Worm (Caenorhabditis elegans): Measurements from ENCODE around the gene F33D4.6.

F33D4.6 gene

ce11 chrIV:7759527-7759926 is 41.7 kb upstream of the F33D4.6 start, which contains the start of gene dsb-3:
dsb-3 (minus strand) TSS chrIV:7759627.
- TF ChIP-seq ceh-28 (tag; optimal IDR thresholded peaks at IDR 0.05): no peak
- TF ChIP-seq ceh-32 (tag; optimal IDR thresholded peaks at IDR 0.05; ENCODE audit: poor library complexity): no peak
- TF ChIP-seq tra-1 (GFP tag; IDR thresholded peaks at IDR 0.05): no peak
- no peak for TF ChIP-seq madf-5 (GFP tag; IDR thresholded peaks at IDR 0.05)
- no peak for TF ChIP-seq F44E2.7 (GFP tag; IDR thresholded peaks at IDR 0.05)
- no peak for TF ChIP-seq Y105C5A.15 (GFP tag; IDR thresholded peaks at IDR 0.05)
- no peak for TF ChIP-seq attf-4 (tag; optimal IDR thresholded peaks at IDR 0.05)
- no peak for TF ChIP-seq F10B5.3 (tag; optimal IDR thresholded peaks at IDR 0.05)
- TF ChIP-seq lin-39 (tag; optimal IDR thresholded peaks at IDR 0.05): no peak
- no peak for TF ChIP-seq mdt-29 (GFP tag; IDR thresholded peaks at IDR 0.05)
- TF ChIP-seq Y48G9A.11 (GFP tag; IDR thresholded peaks at IDR 0.05): no peak

- TF ChIP-seq ztf-7 (tag; optimal IDR thresholded peaks at IDR 0.05) (no peak), unc-130 (GFP tag; optimal IDR thresholded peaks at IDR 0.05) (no peak), nhr-28 (tag; optimal IDR thresholded peaks at IDR 0.05) (no peak), vab-7 (GFP tag; IDR thresholded peaks at IDR 0.05) (no peak), hlh-11 (tag; optimal IDR thresholded peaks at IDR 0.05) (no peak), tag-97 (GFP tag; IDR thresholded peaks at IDR 0.05) (no peak), ztf-11 (tag; optimal IDR thresholded peaks at IDR 0.05) (no peak), lim-7 (GFP tag; IDR thresholded peaks at IDR 0.05) (no peak), lin-38 (GFP tag; IDR thresholded peaks at IDR 0.05) (no peak), lsy-2 (tag; optimal IDR thresholded peaks at IDR 0.05) (no peak), zag-1 (tag; optimal IDR thresholded peaks at IDR 0.05) (no peak), nhr-25 (tag; optimal IDR thresholded peaks at IDR 0.05; ENCODE audit: borderline replicate concordance, insufficient read depth) (no peak), madf-5 (GFP tag; IDR thresholded peaks at IDR 0.05) (no peak), php-3 (GFP tag; IDR thresholded peaks at IDR 0.05) (no peak)
These were observed 39.4 kb upstream of the F33D4.6 start, which contains the start of gene C46A5.4 for ce11 chrIV:7757245-7757644. C46A5.4 (minus strand) TSS chrIV:7757345.

ce11 chrIV:7754114-7754513 is 36.3 kb upstream of the F33D4.6 start:
- peak; percentile 94 for TF ChIP-seq set-16 (GFP tag; IDR thresholded peaks at IDR 0.05)
- no peak for TF ChIP-seq fos-1 (tag; optimal IDR thresholded peaks at IDR 0.05)
- TF ChIP-seq hif-1 (tag; optimal IDR thresholded peaks at IDR 0.05): no peak
- no peak for TF ChIP-seq dpl-1 (GFP tag; optimal IDR thresholded peaks at IDR 0.05)
- 0 out of 4 replicates have a peak, but pooled peaks of 1 of the 2 experiments have one; percentile 45 for TF ChIP-seq madf-5 (GFP tag; IDR thresholded peaks at IDR 0.05)
- 0 out of 2 replicates have a peak, but pooled peaks have one; percentile 47 for TF ChIP-seq T26A8.4 (GFP tag; IDR thresholded peaks at IDR 0.05)
- TF ChIP-seq spr-3 (GFP tag; optimal IDR thresholded peaks at IDR 0.05): peak; percentile 28
- TF ChIP-seq hlh-11 (tag; optimal IDR thresholded peaks at IDR 0.05): no peak
- no peak for TF ChIP-seq tag-97 (GFP tag; IDR thresholded peaks at IDR 0.05)
- peak; percentile 21 for TF ChIP-seq aha-1 (tag)
- no peak for TF ChIP-seq unc-39 (tag; optimal IDR thresholded peaks at IDR 0.05)
- peak; percentile 76 for TF ChIP-seq egl-43 (GFP tag; IDR thresholded peaks at IDR 0.05)
- no peak for TF ChIP-seq lin-38 (GFP tag; IDR thresholded peaks at IDR 0.05)

- TF ChIP-seq zip-2 (tag; optimal IDR thresholded peaks at IDR 0.05): no peak
- no peak for TF ChIP-seq aly-2 (tag; optimal IDR thresholded peaks at IDR 0.05)
- TF ChIP-seq set-16 (GFP tag; IDR thresholded peaks at IDR 0.05): no peak
- TF ChIP-seq F37D6.2 (tag; optimal IDR thresholded peaks at IDR 0.05): no peak
- TF ChIP-seq nhr-42 (GFP tag; IDR thresholded peaks at IDR 0.05): no peak
- TF ChIP-seq spr-1 (tag; optimal IDR thresholded peaks at IDR 0.05): no peak
- no peak for TF ChIP-seq mep-1 (tag; optimal IDR thresholded peaks at IDR 0.05)
- TF ChIP-seq nhr-10 (tag; optimal IDR thresholded peaks at IDR 0.05): no peak
These were observed 35.3 kb upstream of the F33D4.6 start, which contains the start of gene col-14 for ce11 chrIV:7753108-7753507. col-14 (plus strand) TSS chrIV:7753408.
